Fruit fly (Drosophila melanogaster) whole organism, embryonic: ENCODE results near the gene sdk.

Experiments used
- CG11247 ChIP-seq: fragments of 200-800 bp; sonication (Bioruptor generic); IDR thresholded peaks from 2 replicates; pipeline ENCODE4 v1.3.6; 2022; ENCODE audit warnings: missing biosample characterization, missing genetic modification characterization
- CG8944 ChIP-seq: fragments of 200-800 bp; sonication (Bioruptor generic); optimal IDR thresholded peaks from 3 replicates; lab custom pipeline; 2016; ENCODE audit warnings: missing biosample characterization, missing genetic modification characterization
- Lpt ChIP-seq: fragments of >200 bp; optimal IDR thresholded peaks from 2 replicates; lab custom pipeline; 2018; ENCODE audit warnings: missing biosample characterization, missing genetic modification characterization
- MTF-1 ChIP-seq: fragments of 200-800 bp; sonication (Bioruptor generic); optimal IDR thresholded peaks from 2 replicates; lab custom pipeline; 2018; ENCODE audit warnings: missing biosample characterization, mild to moderate bottlenecking, missing genetic modification characterization, borderline replicate concordance
- Mad ChIP-seq: fragments of 200-800 bp; sonication (Bioruptor generic); optimal IDR thresholded peaks from 2 replicates; lab custom pipeline; 2016; ENCODE audit warnings: missing biosample characterization, missing genetic modification characterization
- cas ChIP-seq: fragments of 200-800 bp; sonication (Bioruptor generic); IDR thresholded peaks from 2 replicates; pipeline ENCODE4 v1.3.6; 2022; ENCODE audit warnings: missing biosample characterization, missing genetic modification characterization
- dan ChIP-seq: fragments of 200-800 bp; sonication (Bioruptor generic); IDR thresholded peaks from 2 replicates; pipeline ENCODE4 v1.3.6; 2022; ENCODE audit warnings: missing biosample characterization, missing genetic modification characterization
- jigr1 ChIP-seq: fragments of 200-800 bp; sonication (Bioruptor generic); IDR thresholded peaks from 3 replicates; pipeline ENCODE4 v1.3.6; 2022; ENCODE audit warnings: missing biosample characterization, missing genetic modification characterization
- peb ChIP-seq: fragments of 200-800 bp; sonication (Bioruptor generic); IDR thresholded peaks from 2 replicates; pipeline ENCODE4 v1.3.6; 2022; ENCODE audit warnings: missing biosample characterization, missing genetic modification characterization
- trem ChIP-seq: fragments of 200-800 bp; optimal IDR thresholded peaks from 3 replicates; lab custom pipeline; 2019; ENCODE audit warnings: missing biosample characterization, mild to moderate bottlenecking, missing genetic modification characterization, moderate library complexity

DNA sequence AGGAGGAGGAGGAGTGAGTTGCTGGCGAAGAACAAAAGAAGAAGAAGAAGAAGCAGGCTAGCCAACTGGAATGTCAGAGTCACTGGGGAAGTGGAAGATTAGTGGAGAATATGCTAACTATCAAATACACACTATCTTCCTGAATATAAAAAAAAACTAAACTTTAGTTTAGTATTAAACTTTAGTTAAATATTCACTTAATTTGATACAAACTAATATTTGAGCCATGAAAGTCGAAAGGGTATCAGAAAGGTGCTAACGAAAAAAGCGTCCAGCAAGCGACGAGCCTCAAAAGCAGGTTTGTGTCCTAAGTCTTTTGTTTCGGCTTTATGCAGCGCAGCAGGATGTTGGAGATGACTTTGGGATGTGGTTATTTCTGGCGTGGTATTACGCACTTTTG lies 88.5 kb downstream of the sdk start:
- no peak for TF ChIP-seq MTF-1 (GFP tag; lab: Kevin White, UChicago)
- no peak for TF ChIP-seq Lpt
- TF ChIP-seq peb (GFP tag; lab: Robert Waterston, UW), result no peak
- no peak for TF ChIP-seq CG11247 (GFP tag; lab: Robert Waterston, UW)
- TF ChIP-seq jigr1 (GFP tag; lab: Robert Waterston, UW), result no peak
- TF ChIP-seq dan, result no peak
- TF ChIP-seq cas, result no peak
- no peak for TF ChIP-seq trem (tag; lab: Kevin White, UChicago)
- TF ChIP-seq Mad (GFP tag; lab: Kevin White, UChicago), result no peak
- TF ChIP-seq CG8944 (GFP tag; lab: Kevin White, UChicago), result no peak
